Worm (Caenorhabditis elegans) whole organism, L2 larva: ENCODE results near the gene Y39A1C.1.

ENCODE experiments used
- F13H6.1 ChIP-seq: sonication (generic microtip); optimal IDR thresholded peaks from 2 replicates; lab custom pipeline; 2016; ENCODE audit warnings: missing genetic modification characterization, missing compliant biosample characterization
- ama-1 ChIP-seq: fragments of 150-350 bp; optimal IDR thresholded peaks from 2 replicates; lab custom pipeline; 2018; ENCODE audit warnings: inconsistent platforms
- blmp-1 ChIP-seq: sonication (generic microtip); optimal IDR thresholded peaks from 2 replicates; lab custom pipeline; 2017; ENCODE audit warnings: missing genetic modification characterization, mild to moderate bottlenecking, missing compliant biosample characterization, antibody characterized with exemption, moderate library complexity; ENCODE audit not compliant: insufficient read depth
- elt-3 ChIP-seq: sonication (generic microtip); optimal IDR thresholded peaks from 2 replicates; lab custom pipeline; 2017; ENCODE audit warnings: missing biosample characterization, missing genetic modification characterization
- lin-11 ChIP-seq: fragments of 150-350 bp; sonication (generic microtip); optimal IDR thresholded peaks from 2 replicates; lab custom pipeline; 2014; ENCODE audit warnings: missing biosample characterization, missing genetic modification characterization, inconsistent platforms, mixed read lengths
- mab-5 ChIP-seq: fragments of 150-350 bp; optimal IDR thresholded peaks from 2 replicates; lab custom pipeline; 2014; ENCODE audit warnings: missing biosample characterization, missing genetic modification characterization
- mdl-1 ChIP-seq, 2 experiments: fragments of 150-350 bp in 1 of 2; sonication (generic microtip) in 1 of 2; optimal IDR thresholded peaks; 2 replicates each; lab custom pipeline; 2017; ENCODE audit warnings: missing biosample characterization in 2 of 2, missing genetic modification characterization in 2 of 2
- nhr-10 ChIP-seq: sonication (generic microtip); optimal IDR thresholded peaks from 2 replicates; lab custom pipeline; 2017; ENCODE audit warnings: missing biosample characterization, missing genetic modification characterization
- nhr-12 ChIP-seq: fragments of 150-350 bp; optimal IDR thresholded peaks from 2 replicates; lab custom pipeline; 2014; ENCODE audit warnings: missing biosample characterization, missing genetic modification characterization
- nhr-23 ChIP-seq: fragments of 150-350 bp; optimal IDR thresholded peaks from 2 replicates; lab custom pipeline; 2014; ENCODE audit warnings: missing biosample characterization, missing genetic modification reagents, missing genetic modification characterization
- nhr-237 ChIP-seq: fragments of 150-350 bp; optimal IDR thresholded peaks from 2 replicates; lab custom pipeline; 2014; ENCODE audit warnings: missing biosample characterization, missing genetic modification characterization
- snpc-4 ChIP-seq: fragments of 150-350 bp; optimal IDR thresholded peaks from 2 replicates; lab custom pipeline; 2014; ENCODE audit warnings: missing biosample characterization, missing genetic modification characterization
- unc-39 ChIP-seq: fragments of 150-350 bp; optimal IDR thresholded peaks from 2 replicates; lab custom pipeline; 2014; ENCODE audit warnings: missing biosample characterization, missing genetic modification characterization
- unc-62 ChIP-seq: fragments of 150-350 bp; optimal IDR thresholded peaks from 2 replicates; lab custom pipeline; 2014; ENCODE audit warnings: missing biosample characterization, missing genetic modification reagents, missing genetic modification characterization

ce11 chrIII:10820592-10821242 is 34.5 kb upstream of the Y39A1C.1 start:
- no peak for TF ChIP-seq ama-1 (lab: Kevin White, UChicago)
- no peak for TF ChIP-seq unc-62 (GFP tag; lab: Kevin White, UChicago)
- TF ChIP-seq nhr-23: no peak
- TF ChIP-seq F13H6.1: no peak
- no peak for TF ChIP-seq nhr-237 (tag; lab: Kevin White, UChicago)
- TF ChIP-seq lin-11 (tag; lab: Kevin White, UChicago): no peak
- no peak for TF ChIP-seq snpc-4 (tag; lab: Kevin White, UChicago)
- no peak for TF ChIP-seq elt-3 (tag; lab: Kevin White, UChicago)
- no peak for TF ChIP-seq mdl-1 (tag; optimal IDR thresholded peaks at IDR 0.05; lab: Kevin White, UChicago)
- TF ChIP-seq mab-5 (tag; lab: Kevin White, UChicago): no peak
- TF ChIP-seq nhr-12 (tag; lab: Kevin White, UChicago): no peak
- TF ChIP-seq nhr-10 (tag; lab: Kevin White, UChicago): no peak
- no peak for TF ChIP-seq blmp-1 (tag; lab: Kevin White, UChicago)
- TF ChIP-seq unc-39: no peak
